Worm (Caenorhabditis elegans) whole organism, L4 larva: ENCODE results near the gene try-1.

Experiments used
- D1046.2 ChIP-seq: fragments of 200-800 bp; sonication (Bioruptor generic); IDR thresholded peaks from 2 replicates; pipeline ENCODE4 v1.3.6; 2022; ENCODE audit warnings: missing genetic modification characterization, missing compliant biosample characterization
- F44E2.7 ChIP-seq: fragments of 200-800 bp; sonication (Bioruptor generic); IDR thresholded peaks from 2 replicates; pipeline ENCODE4 v2.1.2; 2022; ENCODE audit warnings: missing genetic modification characterization, missing compliant biosample characterization
- T20F7.1 ChIP-seq: fragments of 200-800 bp; sonication (Bioruptor generic); optimal IDR thresholded peaks from 2 replicates; lab custom pipeline; 2018; ENCODE audit warnings: mild to moderate bottlenecking, missing genetic modification characterization, missing compliant biosample characterization
- aly-2 ChIP-seq: sonication (generic microtip); optimal IDR thresholded peaks from 2 replicates; lab custom pipeline; 2018; ENCODE audit warnings: missing biosample characterization, missing genetic modification characterization
- arid-1 ChIP-seq: fragments of 200-800 bp; sonication (Bioruptor generic); conservative IDR thresholded peaks from 2 replicates; pipeline ENCODE4 v1.3.6; 2022; ENCODE audit warnings: missing genetic modification reagents, missing genetic modification characterization, missing compliant biosample characterization
- ctbp-1 ChIP-seq: fragments of 200-800 bp; sonication (Bioruptor generic); IDR thresholded peaks from 2 replicates; pipeline ENCODE4 v1.3.6; 2022; ENCODE audit warnings: missing genetic modification reagents, missing genetic modification characterization, missing compliant biosample characterization
- daf-16 ChIP-seq, 3 experiments: sonication (generic microtip); optimal IDR thresholded peaks; 2 replicates each; lab custom pipeline; 2016 to 2017; ENCODE audit warnings: missing genetic modification characterization in 3 of 3, missing genetic modification reagents in 3 of 3, mild to moderate bottlenecking in 2 of 3, missing compliant biosample characterization in 2 of 3, missing biosample characterization in 1 of 3, moderate library complexity in 1 of 3
- dmd-6 ChIP-seq: fragments of 200-800 bp; sonication (Bioruptor generic); IDR thresholded peaks from 2 replicates; pipeline ENCODE4 v1.3.6; 2022; ENCODE audit warnings: missing genetic modification reagents, missing genetic modification characterization, missing compliant biosample characterization
- dve-1 ChIP-seq: sonication (generic microtip); optimal IDR thresholded peaks from 2 replicates; lab custom pipeline; 2017; ENCODE audit warnings: antibody characterized with exemption, mild to moderate bottlenecking, missing genetic modification characterization, missing compliant biosample characterization; ENCODE audit not compliant: insufficient read depth
- egl-27 ChIP-seq: sonication (generic microtip); optimal IDR thresholded peaks from 3 replicates; lab custom pipeline; 2017; ENCODE audit warnings: missing biosample characterization, missing genetic modification reagents, missing genetic modification characterization
- fkh-10 ChIP-seq: fragments of 150-350 bp; optimal IDR thresholded peaks from 2 replicates; lab custom pipeline; 2014; ENCODE audit warnings: missing biosample characterization, missing genetic modification reagents, missing genetic modification characterization
- hif-1 ChIP-seq, 2 experiments: sonication (generic microtip); optimal IDR thresholded peaks; 2 replicates each; lab custom pipeline; 2016 to 2017; ENCODE audit warnings: missing compliant biosample characterization in 2 of 2, missing genetic modification characterization in 2 of 2, missing genetic modification reagents in 2 of 2, missing genotype in 2 of 2, mild to moderate bottlenecking in 1 of 2
- hlh-11 ChIP-seq: fragments of 200-800 bp; sonication (Bioruptor generic); optimal IDR thresholded peaks from 2 replicates; lab custom pipeline; 2018; ENCODE audit warnings: mild to moderate bottlenecking, missing genetic modification characterization, missing compliant biosample characterization
- hlh-30 ChIP-seq: sonication (generic microtip); optimal IDR thresholded peaks from 2 replicates; lab custom pipeline; 2017; ENCODE audit warnings: antibody characterized with exemption, mild to moderate bottlenecking, missing genetic modification characterization, missing compliant biosample characterization; ENCODE audit not compliant: insufficient read depth
- lim-7 ChIP-seq: fragments of 200-800 bp; sonication (Bioruptor generic); IDR thresholded peaks from 2 replicates; pipeline ENCODE4 v1.3.6; 2022; ENCODE audit warnings: missing genetic modification characterization, missing compliant biosample characterization
- lin-1 ChIP-seq: fragments of 200-800 bp; sonication (Bioruptor generic); IDR thresholded peaks from 2 replicates; pipeline ENCODE4 v1.3.6; 2022; ENCODE audit warnings: missing genetic modification reagents, missing genetic modification characterization, missing compliant biosample characterization
- lin-38 ChIP-seq: fragments of 200-800 bp; sonication (Bioruptor generic); IDR thresholded peaks from 2 replicates; pipeline ENCODE4 v1.3.6; 2022; ENCODE audit warnings: missing genetic modification reagents, missing genetic modification characterization, missing compliant biosample characterization
- lin-39 ChIP-seq: fragments of 150-350 bp; optimal IDR thresholded peaks from 2 replicates; lab custom pipeline; 2014; ENCODE audit warnings: missing biosample characterization, missing genetic modification reagents, missing genetic modification characterization
- lsy-2 ChIP-seq, 2 experiments: fragments of 150-350 bp in 1 of 2; sonication (generic microtip) in 1 of 2; optimal IDR thresholded peaks; 2 replicates each; lab custom pipeline; 2014 to 2017; ENCODE audit warnings: missing biosample characterization in 2 of 2, missing genetic modification characterization in 2 of 2
- mdl-1 ChIP-seq, 2 experiments: fragments of 150-350 bp in 1 of 2; sonication (generic microtip) in 1 of 2; optimal IDR thresholded peaks; 2 replicates each; lab custom pipeline; 2014 to 2017; ENCODE audit warnings: missing biosample characterization in 2 of 2, missing genetic modification characterization in 2 of 2
- mdt-29 ChIP-seq: fragments of 200-800 bp; sonication (Bioruptor generic); IDR thresholded peaks from 2 replicates; pipeline ENCODE4 v1.3.6; 2022; ENCODE audit warnings: missing genetic modification reagents, missing genetic modification characterization, missing compliant biosample characterization
- mep-1 ChIP-seq: fragments of 150-350 bp; sonication (generic microtip); optimal IDR thresholded peaks from 3 replicates; lab custom pipeline; 2014; ENCODE audit warnings: missing biosample characterization, missing genetic modification characterization
- mes-2 ChIP-seq: sonication (generic microtip); optimal IDR thresholded peaks from 2 replicates; lab custom pipeline; 2016; ENCODE audit warnings: missing genotype, mild to moderate bottlenecking, missing genetic modification characterization, missing compliant biosample characterization; ENCODE audit not compliant: poor library complexity, severe bottlenecking
- mxl-2 ChIP-seq: fragments of 200-800 bp; sonication (Bioruptor generic); conservative IDR thresholded peaks from 2 replicates; pipeline ENCODE4 v1.3.6; 2022; ENCODE audit warnings: missing genetic modification reagents, missing genetic modification characterization, missing compliant biosample characterization
- mxl-3 ChIP-seq: fragments of 200-800 bp; sonication (Bioruptor generic); optimal IDR thresholded peaks from 2 replicates; lab custom pipeline; 2018; ENCODE audit warnings: mild to moderate bottlenecking, missing genetic modification characterization, missing compliant biosample characterization
- nhr-102 ChIP-seq: sonication (generic microtip); optimal IDR thresholded peaks from 2 replicates; lab custom pipeline; 2016; ENCODE audit warnings: mild to moderate bottlenecking, missing genetic modification characterization, moderate library complexity, missing compliant biosample characterization
- nhr-28 ChIP-seq: fragments of 150-350 bp; optimal IDR thresholded peaks from 2 replicates; lab custom pipeline; 2014; ENCODE audit warnings: missing biosample characterization, missing genetic modification characterization
- nhr-41 ChIP-seq: fragments of 200-800 bp; sonication (Bioruptor generic); IDR thresholded peaks from 2 replicates; pipeline ENCODE4 v1.3.6; 2022; ENCODE audit warnings: missing genetic modification reagents, missing genetic modification characterization, missing compliant biosample characterization
- nhr-48 ChIP-seq: sonication (generic microtip); optimal IDR thresholded peaks from 2 replicates; lab custom pipeline; 2016; ENCODE audit warnings: mild to moderate bottlenecking, missing genetic modification characterization, missing compliant biosample characterization
- nhr-76 ChIP-seq: fragments of 150-350 bp; optimal IDR thresholded peaks from 2 replicates; lab custom pipeline; 2014; ENCODE audit warnings: missing biosample characterization, missing genetic modification characterization
- nhr-77 ChIP-seq: fragments of 150-350 bp; optimal IDR thresholded peaks from 2 replicates; lab custom pipeline; 2014; ENCODE audit warnings: missing biosample characterization, missing genetic modification characterization
- php-3 ChIP-seq: fragments of 200-800 bp; sonication (Bioruptor generic); IDR thresholded peaks from 2 replicates; pipeline ENCODE4 v1.3.6; 2022; ENCODE audit warnings: missing genetic modification reagents, missing genetic modification characterization, missing compliant biosample characterization
- pqm-1 ChIP-seq: sonication (generic microtip); optimal IDR thresholded peaks from 2 replicates; lab custom pipeline; 2017; ENCODE audit warnings: missing biosample characterization, missing genetic modification characterization
- saeg-2 ChIP-seq: fragments of 200-800 bp; sonication (Bioruptor generic); IDR thresholded peaks from 2 replicates; pipeline ENCODE4 v1.3.6; 2022; ENCODE audit warnings: missing genetic modification reagents, missing genetic modification characterization, missing compliant biosample characterization
- snpc-4 ChIP-seq: fragments of 150-350 bp; optimal IDR thresholded peaks from 2 replicates; lab custom pipeline; 2014; ENCODE audit warnings: missing biosample characterization, missing genetic modification characterization
- spr-1 ChIP-seq: sonication (generic microtip); optimal IDR thresholded peaks from 2 replicates; lab custom pipeline; 2016; ENCODE audit warnings: mild to moderate bottlenecking, missing genetic modification characterization, missing compliant biosample characterization
- tra-1 ChIP-seq: fragments of 200-800 bp; sonication (Bioruptor generic); IDR thresholded peaks from 2 replicates; pipeline ENCODE4 v1.3.6; 2022; ENCODE audit warnings: missing genetic modification reagents, missing genetic modification characterization, missing compliant biosample characterization
- unc-62 ChIP-seq, 3 experiments: fragments of 150-350 bp in 1 of 3; sonication (generic microtip); optimal IDR thresholded peaks in 2 of 3; peaks in 1 of 3; 1 replicate in 1 of 3; 2 replicates in 2 of 3; lab custom pipeline; 2014 to 2017; ENCODE audit warnings: missing biosample characterization in 3 of 3, missing genetic modification characterization in 3 of 3, missing genetic modification reagents in 3 of 3, missing genotype in 1 of 3
- zfp-3 ChIP-seq: fragments of 200-800 bp; sonication (Bioruptor generic); conservative IDR thresholded peaks from 2 replicates; pipeline ENCODE4 v1.3.6; 2022; ENCODE audit warnings: missing genetic modification reagents, missing genetic modification characterization, missing compliant biosample characterization
- zip-11 ChIP-seq: fragments of 200-800 bp; sonication (Bioruptor generic); IDR thresholded peaks from 2 replicates; pipeline ENCODE4 v1.3.6; 2022; ENCODE audit warnings: missing genetic modification characterization, missing compliant biosample characterization
- ztf-11 ChIP-seq: fragments of 150-350 bp; optimal IDR thresholded peaks from 2 replicates; lab custom pipeline; 2014; ENCODE audit warnings: missing biosample characterization, missing genetic modification characterization

try-1 gene

ce11 chrII:4925198-4925764 is 24.0 kb downstream of the try-1 start, which contains the start of gene aagr-2:
Gene aagr-2 (minus strand): TSS chrII:4925248.
- TF ChIP-seq lim-7 (GFP tag; lab: Robert Waterston, UW) (no peak), nhr-77 (tag; lab: Kevin White, UChicago) (peak; percentile 51), mdl-1 (tag; optimal IDR thresholded peaks at IDR 0.05; lab: Kevin White, UChicago) (peak; percentile 0 to 86), F44E2.7 (GFP tag; lab: Robert Waterston, UW) (no peak), mdt-29 (peak; percentile 82), nhr-102 (tag; lab: Kevin White, UChicago) (peak; percentile 46), nhr-41 (GFP tag; lab: Robert Waterston, UW) (peak; percentile 77; the same call in 1 of the 2 replicates), dmd-6 (GFP tag; lab: Robert Waterston, UW) (peak; percentile 99), unc-62 (GFP tag; optimal IDR thresholded peaks at IDR 0.05 in 1 of 2; lab: Kevin White, UChicago) (peak in 1 of 2 experiments; percentile 29), unc-62 (tag; optimal IDR thresholded peaks at IDR 0.05; lab: Kevin White, UChicago) (no peak), zip-11 (no peak), mxl-2 (0 out of 2 replicates have a peak, but pooled peaks have one; percentile 27), nhr-28 (tag; lab: Kevin White, UChicago) (peak; percentile 99), aly-2 (tag; lab: Kevin White, UChicago) (no peak), lin-39 (no peak), D1046.2 (no peak), lsy-2 (tag; optimal IDR thresholded peaks at IDR 0.05; lab: Kevin White, UChicago) (peak in 1 of 2 experiments; percentile 25), zfp-3 (0 out of 2 replicates have a peak, but pooled peaks have one; percentile 37), T20F7.1 (GFP tag; lab: Kevin White, UChicago) (peak; percentile 33), fkh-10 (GFP tag; lab: Kevin White, UChicago) (no peak), egl-27 (no peak), daf-16 (GFP tag; optimal IDR thresholded peaks at IDR 0.05; lab: Kevin White, UChicago) (peak in 1 of 2 experiments; percentile 2), daf-16 (tag; optimal IDR thresholded peaks at IDR 0.05; lab: Kevin White, UChicago) (peak; percentile 94), php-3 (GFP tag; lab: Robert Waterston, UW) (peak; percentile 60), spr-1 (tag; lab: Kevin White, UChicago) (no peak), pqm-1 (tag; lab: Kevin White, UChicago) (peak; percentile 97), arid-1 (GFP tag; lab: Robert Waterston, UW) (no peak), mep-1 (tag; lab: Kevin White, UChicago) (peak; percentile 62), hlh-11 (tag; lab: Kevin White, UChicago) (peak; percentile 92), nhr-76 (tag; lab: Kevin White, UChicago) (no peak), snpc-4 (tag; lab: Kevin White, UChicago) (no peak), ctbp-1 (GFP tag; lab: Robert Waterston, UW) (no peak), lin-1 (GFP tag; lab: Robert Waterston, UW) (peak; percentile 54), ztf-11 (no peak), lin-38 (GFP tag; lab: Robert Waterston, UW) (no peak), mxl-3 (GFP tag; lab: Kevin White, UChicago) (peak; percentile 75), hlh-30 (peak; percentile 62), mes-2 (tag; lab: Kevin White, UChicago) (peak; percentile 37), saeg-2 (peak; percentile 60; the same call in 1 of the 2 replicates), hif-1 (tag; optimal IDR thresholded peaks at IDR 0.05; lab: Kevin White, UChicago) (no peak), dve-1 (tag; lab: Kevin White, UChicago) (peak; percentile 85), nhr-48 (tag; lab: Kevin White, UChicago) (peak; percentile 85), tra-1 (peak; percentile 81)
